Worm (Caenorhabditis elegans): ENCODE measurements around the gene ccdc-149.

Gene ccdc-149

ce11 chrX:11484027-11484426 lies 27.2 kb downstream of the ccdc-149 start:
- peak; percentile 8 for TF ChIP-seq ama-1 (optimal IDR thresholded peaks at IDR 0.05)
- peak; percentile 86 for TF ChIP-seq aha-1 (tag)
- peak in 1 of 2 experiments; percentile 77 for TF ChIP-seq unc-62 (GFP tag; optimal IDR thresholded peaks at IDR 0.05 in 1 of 2)
- TF ChIP-seq unc-62 (tag; optimal IDR thresholded peaks at IDR 0.05) = no peak
- no peak for TF ChIP-seq lin-29 (GFP tag; IDR thresholded peaks at IDR 0.05)

- TF ChIP-seq ztf-11 (tag; optimal IDR thresholded peaks at IDR 0.05) (no peak), mdl-1 (tag; optimal IDR thresholded peaks at IDR 0.05) (peak in 1 of 2 experiments; percentile 54), fos-1 (tag; optimal IDR thresholded peaks at IDR 0.05) (no peak), nhr-48 (tag; optimal IDR thresholded peaks at IDR 0.05) (peak; percentile 42), Y48G9A.11 (GFP tag; IDR thresholded peaks at IDR 0.05) (no peak), F37D6.2 (tag; optimal IDR thresholded peaks at IDR 0.05) (no peak), lim-7 (GFP tag; IDR thresholded peaks at IDR 0.05) (no peak), lir-3 (tag; optimal IDR thresholded peaks at IDR 0.05) (no peak), dmd-6 (GFP tag; IDR thresholded peaks at IDR 0.05) (peak; percentile 84), duxl-1 (tag; optimal IDR thresholded peaks at IDR 0.05; ENCODE audit: poor library complexity) (no peak), nhr-77 (tag; optimal IDR thresholded peaks at IDR 0.05) (peak; percentile 51), ces-1 (GFP tag; optimal IDR thresholded peaks at IDR 0.05) (no peak), aha-1 (tag) (no peak), daf-12 (tag; optimal IDR thresholded peaks at IDR 0.05) (no peak), zip-2 (tag; optimal IDR thresholded peaks at IDR 0.05) (no peak), ZK546.5 (tag; optimal IDR thresholded peaks at IDR 0.05) (no peak), zfp-2 (tag; optimal IDR thresholded peaks at IDR 0.05) (no peak), mxl-2 (GFP tag; conservative IDR thresholded peaks at IDR 0.05) (no peak), egl-43 (GFP tag; IDR thresholded peaks at IDR 0.05) (peak; percentile 41; the same call in 1 of the 2 replicates), unc-62 (GFP tag; optimal IDR thresholded peaks at IDR 0.05 in 1 of 2) (peak in 1 of 2 experiments; percentile 12), unc-62 (tag; optimal IDR thresholded peaks at IDR 0.05) (no peak), attf-4 (tag; optimal IDR thresholded peaks at IDR 0.05) (no peak), hmg-1.1 (GFP tag; IDR thresholded peaks at IDR 0.05) (peak; percentile 30; the same call in 1 of the 2 replicates), dve-1 (tag; optimal IDR thresholded peaks at IDR 0.05; ENCODE audit: insufficient read depth) (peak; percentile 79), unc-130 (GFP tag; optimal IDR thresholded peaks at IDR 0.05) (no peak), zag-1 (tag; optimal IDR thresholded peaks at IDR 0.05) (no peak), unc-39 (tag; optimal IDR thresholded peaks at IDR 0.05) (no peak), madf-9 (GFP tag; conservative IDR thresholded peaks at IDR 0.05) (no peak), lin-15B (tag; optimal IDR thresholded peaks at IDR 0.05) (no peak), nhr-28 (tag; optimal IDR thresholded peaks at IDR 0.05) (peak; percentile 91), zfp-3 (GFP tag; conservative IDR thresholded peaks at IDR 0.05) (no peak), F26F4.8 (GFP tag; conservative IDR thresholded peaks at IDR 0.05) (no peak), skn-1 (tag; optimal IDR thresholded peaks at IDR 0.05) (no peak), saeg-2 (GFP tag; IDR thresholded peaks at IDR 0.05) (no peak), daf-16 (GFP tag; optimal IDR thresholded peaks at IDR 0.05) (no peak), daf-16 (tag; optimal IDR thresholded peaks at IDR 0.05) (peak; percentile 54), lin-13 (GFP tag; optimal IDR thresholded peaks at IDR 0.05) (peak; percentile 49), pha-4 (GFP tag; IDR thresholded peaks at IDR 0.05) (peak; percentile 49; the same call in 1 of the 2 replicates), pha-4 (tag; optimal IDR thresholded peaks at IDR 0.05) (peak; percentile 89), nhr-41 (GFP tag; IDR thresholded peaks at IDR 0.05) (no peak), mes-2 (tag; optimal IDR thresholded peaks at IDR 0.05; ENCODE audit: poor library complexity, severe bottlenecking) (peak; percentile 32), snpc-1.2 (GFP tag; IDR thresholded peaks at IDR 0.05) (no peak), dmd-9 (GFP tag; IDR thresholded peaks at IDR 0.05) (no peak), ceh-44 (GFP tag; IDR thresholded peaks at IDR 0.05) (no peak), fkh-10 (GFP tag; optimal IDR thresholded peaks at IDR 0.05) (no peak), lsy-2 (tag; optimal IDR thresholded peaks at IDR 0.05) (peak in 1 of 2 experiments; percentile 29), ceh-28 (tag; optimal IDR thresholded peaks at IDR 0.05) (no peak), tra-1 (GFP tag; IDR thresholded peaks at IDR 0.05) (peak; percentile 33; the same call in 1 of the 2 replicates), nhr-237 (tag; optimal IDR thresholded peaks at IDR 0.05) (no peak)
These were observed 28.6 kb downstream of the ccdc-149 start for ce11 chrX:11482637-11483036.

Measured in whole organism, L4 larva.